Fruit fly (Drosophila melanogaster): ENCODE results near the gene aurB.

The aurB gene

DNA sequence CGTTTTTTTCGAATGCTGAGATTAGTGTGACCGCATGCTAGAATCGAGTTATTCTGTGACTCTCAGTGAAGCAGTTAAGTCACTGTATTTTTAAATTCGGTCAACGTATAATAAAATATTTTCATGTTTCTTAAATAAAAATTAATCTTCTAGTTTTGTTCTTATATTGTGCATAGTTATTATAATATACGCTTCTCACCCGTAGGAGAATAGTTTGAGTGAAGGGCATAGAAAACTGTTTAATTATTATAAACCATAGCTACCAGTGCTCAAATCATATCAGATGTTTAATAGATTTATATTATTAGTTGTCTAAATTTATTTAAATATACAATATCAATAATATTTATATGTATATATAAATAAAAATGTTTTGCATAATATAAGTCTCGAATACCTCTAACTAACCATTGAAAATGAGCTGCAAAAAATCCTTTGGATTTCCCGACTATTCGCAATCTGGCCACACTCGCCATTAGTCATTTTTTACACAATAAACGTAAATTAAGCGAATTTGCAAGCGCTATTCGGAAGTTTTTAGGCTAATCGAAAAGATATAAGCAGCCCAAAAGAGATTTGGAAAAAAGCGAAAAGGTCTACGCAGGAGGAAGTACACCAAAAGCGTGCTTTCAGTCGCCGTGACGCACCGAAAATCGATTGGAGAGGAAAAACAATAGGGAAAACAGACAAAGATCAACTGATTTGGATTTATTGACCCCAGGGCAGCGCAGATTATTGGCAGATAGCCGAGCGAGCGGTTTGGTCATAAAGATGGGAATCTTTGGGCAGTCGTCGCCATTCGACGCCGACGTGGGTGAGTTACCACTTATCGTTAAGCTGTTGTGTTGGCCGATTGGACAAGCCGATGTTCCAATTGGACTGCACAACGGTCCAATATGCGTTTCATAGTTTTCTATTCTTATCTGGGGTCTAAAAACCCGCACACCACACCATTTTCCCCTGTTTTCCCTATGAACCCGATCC is at the start of gene aurB, which contains the start of gene Stam:
Gene aurB (minus strand): TSS at position 31 of the 984 bp plus-strand sequence.
Gene Stam (plus strand): TSS at position 473 of the 984 bp plus-strand sequence.
- TF ChIP-seq Hr96 (GFP tag; optimal IDR thresholded peaks at IDR 0.05) (no peak), CG5204 (GFP tag; optimal IDR thresholded peaks at IDR 0.05) (peak; percentile 9), CG7045 (GFP tag; optimal IDR thresholded peaks at IDR 0.05) (peak; percentile 35), pad (GFP tag; optimal IDR thresholded peaks at IDR 0.05) (peak; percentile 29), cic (GFP tag; optimal IDR thresholded peaks at IDR 0.05) (no peak), toe (GFP tag; optimal IDR thresholded peaks at IDR 0.05) (peak; percentile 48), CG14711 (tag; optimal IDR thresholded peaks at IDR 0.05) (peak; percentile 61), CG12768 (GFP tag; optimal IDR thresholded peaks at IDR 0.05) (peak; percentile 23), kay (GFP tag; ENCODE audit: borderline replicate concordance) (peak; percentile 90), CG1620 (GFP tag; optimal IDR thresholded peaks at IDR 0.05) (no peak), Mnt (GFP tag; optimal IDR thresholded peaks at IDR 0.05) (peak; percentile 3), CG11617 (GFP tag; optimal IDR thresholded peaks at IDR 0.05) (peak; percentile 77), bab1 (GFP tag; optimal IDR thresholded peaks at IDR 0.05) (peak; percentile 58), tj (GFP tag; optimal IDR thresholded peaks at IDR 0.05) (peak; percentile 35), Clk (GFP tag; optimal IDR thresholded peaks at IDR 0.05) (no peak), CG33017 (tag; optimal IDR thresholded peaks at IDR 0.05) (peak; percentile 65), Crg-1 (GFP tag; optimal IDR thresholded peaks at IDR 0.05) (peak; percentile 14), CG7101 (tag; optimal IDR thresholded peaks at IDR 0.05) (peak; percentile 70), ovo (GFP tag; optimal IDR thresholded peaks at IDR 0.05) (no peak), cnc (optimal IDR thresholded peaks at IDR 0.05) (no peak)

- TF ChIP-seq CG14711 (tag; optimal IDR thresholded peaks at IDR 0.05) (no peak), tj (GFP tag; optimal IDR thresholded peaks at IDR 0.05) (no peak), pad (GFP tag; optimal IDR thresholded peaks at IDR 0.05) (no peak), kay (GFP tag; ENCODE audit: borderline replicate concordance) (no peak), ovo (GFP tag; optimal IDR thresholded peaks at IDR 0.05) (no peak)
Measured at dm6 chr2L:10901685-10902084, 43.8 kb upstream of the aurB start, which contains the start of gene CG14070. Gene CG14070, minus strand, starts transcription at chr2L:10901785.

- TF ChIP-seq tj (GFP tag; optimal IDR thresholded peaks at IDR 0.05) (no peak), kay (GFP tag; ENCODE audit: borderline replicate concordance) (no peak), CG5204 (GFP tag; optimal IDR thresholded peaks at IDR 0.05) (no peak), CG11617 (GFP tag; optimal IDR thresholded peaks at IDR 0.05) (no peak), CG7045 (GFP tag; optimal IDR thresholded peaks at IDR 0.05) (no peak)
Measured at dm6 chr2L:10888827-10889226, 30.9 kb upstream of the aurB start, which contains the start of gene CG14071. Gene CG14071, minus strand, starts transcription at chr2L:10888927.

DNA sequence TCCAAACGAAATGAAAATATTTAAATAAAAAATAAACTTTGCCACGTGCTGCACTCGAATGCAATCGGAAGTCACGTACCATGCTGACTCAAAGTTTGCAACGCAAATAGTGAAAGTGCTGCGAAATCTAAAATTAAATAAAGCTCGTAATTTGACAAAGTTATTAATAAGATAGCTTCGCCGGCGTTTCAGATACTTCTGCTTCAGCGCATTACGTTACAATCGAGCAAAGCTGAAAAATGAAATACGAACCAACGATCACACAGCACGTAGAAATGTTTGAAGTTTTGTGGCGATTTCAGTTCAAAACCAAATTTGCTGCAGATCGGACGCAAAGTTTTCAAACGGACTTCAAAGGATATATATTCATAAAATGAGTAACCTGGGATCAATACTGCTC is 12.0 kb upstream of the aurB start, which contains the start of gene CG12517:
Gene CG12517 (plus strand): TSS at position 301 of the 400 bp plus-strand sequence.
- TF ChIP-seq CG11617 (GFP tag; optimal IDR thresholded peaks at IDR 0.05), result no peak
- no peak for TF ChIP-seq CG33017 (tag; optimal IDR thresholded peaks at IDR 0.05)
- TF ChIP-seq Mnt (GFP tag; optimal IDR thresholded peaks at IDR 0.05), result no peak
- TF ChIP-seq cnc (optimal IDR thresholded peaks at IDR 0.05), result no peak
- no peak for TF ChIP-seq CG1620 (GFP tag; optimal IDR thresholded peaks at IDR 0.05)
- TF ChIP-seq CG14711 (tag; optimal IDR thresholded peaks at IDR 0.05), result no peak
- TF ChIP-seq Crg-1 (GFP tag; optimal IDR thresholded peaks at IDR 0.05), result no peak
- no peak for TF ChIP-seq Hr96 (GFP tag; optimal IDR thresholded peaks at IDR 0.05)
- TF ChIP-seq pad (GFP tag; optimal IDR thresholded peaks at IDR 0.05), result no peak
- TF ChIP-seq CG5204 (GFP tag; optimal IDR thresholded peaks at IDR 0.05), result no peak
- TF ChIP-seq CG7045 (GFP tag; optimal IDR thresholded peaks at IDR 0.05), result no peak
- no peak for TF ChIP-seq toe (GFP tag; optimal IDR thresholded peaks at IDR 0.05)
- TF ChIP-seq tj (GFP tag; optimal IDR thresholded peaks at IDR 0.05), result no peak
- TF ChIP-seq CG7101 (tag; optimal IDR thresholded peaks at IDR 0.05), result no peak
- no peak for TF ChIP-seq ovo (GFP tag; optimal IDR thresholded peaks at IDR 0.05)
- no peak for TF ChIP-seq bab1 (GFP tag; optimal IDR thresholded peaks at IDR 0.05)

DNA sequence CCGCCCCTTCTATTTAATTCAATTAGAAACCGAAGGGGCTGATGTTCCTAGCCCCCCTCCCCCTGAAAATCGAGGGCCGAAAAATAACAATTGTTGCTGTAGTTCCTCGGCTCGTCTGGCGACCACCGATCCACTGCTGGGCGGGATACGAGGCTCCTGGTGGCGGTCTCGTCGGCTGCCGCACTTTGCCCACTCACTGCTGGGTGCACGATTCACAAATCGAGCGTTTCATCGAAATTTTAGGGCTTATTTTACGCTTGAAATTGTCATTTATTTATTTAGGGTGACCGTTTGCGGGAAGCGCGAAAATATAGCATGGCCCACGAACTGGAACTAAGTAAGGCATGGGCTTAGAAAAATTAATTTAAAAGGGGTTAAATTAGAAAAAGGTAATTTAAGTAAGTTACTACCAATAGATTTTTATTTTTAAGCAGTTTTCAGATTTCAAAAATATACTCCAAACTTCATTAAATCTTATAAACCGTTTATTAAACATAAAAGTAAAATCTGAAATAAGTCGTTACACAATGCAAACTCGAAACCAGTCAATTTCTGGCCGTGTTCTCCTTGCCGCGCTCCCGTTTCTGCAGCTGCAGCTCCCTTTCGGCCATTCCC is 1.5 kb downstream of the aurB start, which contains the start of gene Dnz1:
Gene Dnz1 (minus strand): TSS at position 317 of the 615 bp plus-strand sequence.
- no peak for TF ChIP-seq Mnt (GFP tag; optimal IDR thresholded peaks at IDR 0.05)
- peak; percentile 62 for TF ChIP-seq CG7045 (GFP tag; optimal IDR thresholded peaks at IDR 0.05)
- no peak for TF ChIP-seq CG12768 (GFP tag; optimal IDR thresholded peaks at IDR 0.05)
- TF ChIP-seq pad (GFP tag; optimal IDR thresholded peaks at IDR 0.05), result peak; percentile 10
- peak; percentile 12 for TF ChIP-seq toe (GFP tag; optimal IDR thresholded peaks at IDR 0.05)
- TF ChIP-seq CG1620 (GFP tag; optimal IDR thresholded peaks at IDR 0.05), result peak; percentile 8
- TF ChIP-seq ovo (GFP tag; optimal IDR thresholded peaks at IDR 0.05), result no peak
- TF ChIP-seq kay (GFP tag; ENCODE audit: borderline replicate concordance), result peak; percentile 31
- no peak for TF ChIP-seq cnc (optimal IDR thresholded peaks at IDR 0.05)
- peak; percentile 2 for TF ChIP-seq Crg-1 (GFP tag; optimal IDR thresholded peaks at IDR 0.05)
- no peak for TF ChIP-seq cic (GFP tag; optimal IDR thresholded peaks at IDR 0.05)
- no peak for TF ChIP-seq Hr96 (GFP tag; optimal IDR thresholded peaks at IDR 0.05)
- TF ChIP-seq CG33017 (tag; optimal IDR thresholded peaks at IDR 0.05), result peak; percentile 30
- TF ChIP-seq CG5204 (GFP tag; optimal IDR thresholded peaks at IDR 0.05), result peak; percentile 34
- TF ChIP-seq tj (GFP tag; optimal IDR thresholded peaks at IDR 0.05), result peak; percentile 15
- TF ChIP-seq CG14711 (tag; optimal IDR thresholded peaks at IDR 0.05), result peak; percentile 59
- peak; percentile 30 for TF ChIP-seq bab1 (GFP tag; optimal IDR thresholded peaks at IDR 0.05)
- no peak for TF ChIP-seq Clk (GFP tag; optimal IDR thresholded peaks at IDR 0.05)
- peak; percentile 61 for TF ChIP-seq CG7101 (tag; optimal IDR thresholded peaks at IDR 0.05)
- peak; percentile 45 for TF ChIP-seq CG11617 (GFP tag; optimal IDR thresholded peaks at IDR 0.05)

All from whole organism, adult.